Fruit fly (Drosophila melanogaster): ENCODE measurements around the gene gcm2.

dm6 chr2L:9615561-9615960 lies 7.2 kb downstream of the gcm2 start:
- TF ChIP-seq CG17568 (GFP tag; optimal IDR thresholded peaks at IDR 0.05) (no peak), Eip74EF (GFP tag; optimal IDR thresholded peaks at IDR 0.05) (no peak), CG12659 (GFP tag; optimal IDR thresholded peaks at IDR 0.05) (no peak), Chrac-16 (GFP tag; optimal IDR thresholded peaks at IDR 0.05) (no peak)

All from whole organism, embryonic.